Worm (Caenorhabditis elegans) whole organism, mixed stage, embryonic: ENCODE measurements around the gene lgc-29.

ENCODE experiments used
- M03D4.4 ChIP-seq: sonication (generic microtip); optimal IDR thresholded peaks from 2 replicates; lab custom pipeline; 2017; ENCODE audit warnings: mild to moderate bottlenecking, missing genetic modification characterization, missing compliant biosample characterization
- bed-3 ChIP-seq: fragments of 200-800 bp; sonication (Bioruptor generic); optimal IDR thresholded peaks from 3 replicates; lab custom pipeline; 2018; ENCODE audit warnings: mild to moderate bottlenecking, missing genetic modification characterization, moderate library complexity, missing compliant biosample characterization
- ceh-39 ChIP-seq: fragments of 150-350 bp; optimal IDR thresholded peaks from 2 replicates; lab custom pipeline; 2014; ENCODE audit warnings: missing biosample characterization, missing genetic modification characterization
- ceh-43 ChIP-seq: fragments of 200-800 bp; sonication (Bioruptor generic); optimal IDR thresholded peaks from 2 replicates; lab custom pipeline; 2018; ENCODE audit warnings: mild to moderate bottlenecking, missing genetic modification characterization, moderate library complexity, missing compliant biosample characterization
- ceh-83 ChIP-seq: fragments of 200-800 bp; sonication (Bioruptor generic); optimal IDR thresholded peaks from 2 replicates; lab custom pipeline; 2018; ENCODE audit warnings: mild to moderate bottlenecking, missing genetic modification characterization, missing compliant biosample characterization
- ces-1 ChIP-seq: fragments of 150-350 bp; optimal IDR thresholded peaks from 2 replicates; lab custom pipeline; 2014; ENCODE audit warnings: missing biosample characterization, missing genetic modification reagents, missing genetic modification characterization
- cnd-1 ChIP-seq: fragments of 200-800 bp; sonication (Bioruptor generic); optimal IDR thresholded peaks from 2 replicates; lab custom pipeline; 2018; ENCODE audit warnings: mild to moderate bottlenecking, missing genetic modification characterization, missing compliant biosample characterization
- drap-1 ChIP-seq: fragments of 200-800 bp; sonication (Bioruptor generic); optimal IDR thresholded peaks from 3 replicates; lab custom pipeline; 2018; ENCODE audit warnings: mild to moderate bottlenecking, missing genetic modification characterization, missing compliant biosample characterization
- elt-1 ChIP-seq: sonication (generic microtip); optimal IDR thresholded peaks from 2 replicates; lab custom pipeline; 2017; ENCODE audit warnings: missing genetic modification characterization, mild to moderate bottlenecking, missing compliant biosample characterization, antibody characterized with exemption, moderate library complexity, borderline replicate concordance; ENCODE audit not compliant: insufficient read depth
- flh-1 ChIP-seq: fragments of 200-800 bp; sonication (Bioruptor generic); optimal IDR thresholded peaks from 2 replicates; lab custom pipeline; 2018; ENCODE audit warnings: mild to moderate bottlenecking, missing genetic modification characterization, moderate library complexity, missing compliant biosample characterization
- hlh-1 ChIP-seq: fragments of 150-350 bp; optimal IDR thresholded peaks from 2 replicates; lab custom pipeline; 2014; ENCODE audit warnings: missing biosample characterization, missing genetic modification reagents, missing genetic modification characterization
- lin-13 ChIP-seq: fragments of 150-350 bp; optimal IDR thresholded peaks from 2 replicates; lab custom pipeline; 2014; ENCODE audit warnings: missing biosample characterization, missing genetic modification characterization
- lin-32 ChIP-seq: fragments of 200-800 bp; sonication (Bioruptor generic); optimal IDR thresholded peaks from 2 replicates; lab custom pipeline; 2018; ENCODE audit warnings: mild to moderate bottlenecking, missing genetic modification characterization, missing compliant biosample characterization
- lsy-2 ChIP-seq: fragments of 150-350 bp; optimal IDR thresholded peaks from 2 replicates; lab custom pipeline; 2014; ENCODE audit warnings: missing biosample characterization, missing genetic modification characterization
- mab-5 ChIP-seq: fragments of 150-350 bp; optimal IDR thresholded peaks from 2 replicates; lab custom pipeline; 2014; ENCODE audit warnings: missing biosample characterization, missing genetic modification characterization
- mep-1 ChIP-seq: fragments of 150-350 bp; optimal IDR thresholded peaks from 2 replicates; lab custom pipeline; 2017; ENCODE audit warnings: missing biosample characterization, missing genetic modification reagents, missing genetic modification characterization, inconsistent platforms
- mls-2 ChIP-seq: sonication (generic microtip); optimal IDR thresholded peaks from 2 replicates; lab custom pipeline; 2016; ENCODE audit warnings: mild to moderate bottlenecking, missing genetic modification characterization, moderate library complexity, missing compliant biosample characterization
- nhr-2 ChIP-seq: fragments of 150-350 bp; optimal IDR thresholded peaks from 2 replicates; lab custom pipeline; 2014; ENCODE audit warnings: missing biosample characterization, missing genetic modification characterization
- nhr-237 ChIP-seq: fragments of 150-350 bp; optimal IDR thresholded peaks from 2 replicates; lab custom pipeline; 2014; ENCODE audit warnings: missing biosample characterization, missing genetic modification characterization
- nhr-28 ChIP-seq: fragments of 150-350 bp; optimal IDR thresholded peaks from 2 replicates; lab custom pipeline; 2014; ENCODE audit warnings: missing biosample characterization, missing genetic modification characterization
- pha-4 ChIP-seq: fragments of 150-350 bp; optimal IDR thresholded peaks from 2 replicates; lab custom pipeline; 2018; ENCODE audit warnings: missing biosample characterization, missing genetic modification reagents, missing genetic modification characterization
- snpc-4 ChIP-seq: fragments of 150-350 bp; optimal IDR thresholded peaks from 2 replicates; lab custom pipeline; 2014; ENCODE audit warnings: missing biosample characterization, missing genetic modification characterization
- sptf-1 ChIP-seq: sonication (generic microtip); optimal IDR thresholded peaks from 2 replicates; lab custom pipeline; 2017; ENCODE audit warnings: mild to moderate bottlenecking, missing genetic modification characterization, moderate library complexity, missing compliant biosample characterization
- tbx-8 ChIP-seq: fragments of 200-800 bp; sonication (Bioruptor generic); optimal IDR thresholded peaks from 2 replicates; lab custom pipeline; 2018; ENCODE audit warnings: mild to moderate bottlenecking, missing genetic modification characterization, moderate library complexity, missing compliant biosample characterization
- unc-120 ChIP-seq: sonication (generic microtip); optimal IDR thresholded peaks from 2 replicates; lab custom pipeline; 2017; ENCODE audit warnings: missing genetic modification characterization, missing compliant biosample characterization; ENCODE audit not compliant: poor library complexity, severe bottlenecking
- unc-39 ChIP-seq: fragments of 150-350 bp; optimal IDR thresholded peaks from 2 replicates; lab custom pipeline; 2014; ENCODE audit warnings: missing biosample characterization, missing genetic modification characterization
- unc-62 ChIP-seq: fragments of 150-350 bp; optimal IDR thresholded peaks from 2 replicates; lab custom pipeline; 2014; ENCODE audit warnings: missing biosample characterization, missing genetic modification reagents, missing genetic modification characterization
- zip-8 ChIP-seq: fragments of 150-350 bp; optimal IDR thresholded peaks from 2 replicates; lab custom pipeline; 2014; ENCODE audit warnings: missing biosample characterization, missing genetic modification characterization

lgc-29 gene

ce11 chrV:4112516-4112915 is 26.3 kb upstream of the lgc-29 start, which contains the start of gene srw-134:
srw-134 (minus strand) TSS chrV:4112616.
- no peak for TF ChIP-seq hlh-1
- no peak for TF ChIP-seq ceh-39
- no peak for TF ChIP-seq pha-4 (tag; lab: Kevin White, UChicago)
- no peak for TF ChIP-seq zip-8
- no peak for TF ChIP-seq snpc-4 (tag; lab: Kevin White, UChicago)
- TF ChIP-seq ceh-43 (GFP tag; lab: Kevin White, UChicago), result no peak
- no peak for TF ChIP-seq sptf-1 (tag; lab: Kevin White, UChicago)
- TF ChIP-seq drap-1, result no peak

- no peak for TF ChIP-seq nhr-237 (tag; lab: Kevin White, UChicago)
- no peak for TF ChIP-seq unc-62 (GFP tag; lab: Kevin White, UChicago)
- no peak for TF ChIP-seq lin-13
- TF ChIP-seq flh-1 (GFP tag; lab: Kevin White, UChicago), result no peak
- TF ChIP-seq elt-1, result no peak
- no peak for TF ChIP-seq ces-1 (GFP tag; lab: Kevin White, UChicago)
- no peak for TF ChIP-seq mab-5 (tag; lab: Kevin White, UChicago)
- no peak for TF ChIP-seq cnd-1
- no peak for TF ChIP-seq bed-3
- TF ChIP-seq ceh-43 (GFP tag; lab: Kevin White, UChicago), result no peak
Measured at ce11 chrV:4114627-4115026, 24.2 kb upstream of the lgc-29 start, which contains the start of gene srw-133. srw-133 (minus strand) TSS chrV:4114727.

DNA sequence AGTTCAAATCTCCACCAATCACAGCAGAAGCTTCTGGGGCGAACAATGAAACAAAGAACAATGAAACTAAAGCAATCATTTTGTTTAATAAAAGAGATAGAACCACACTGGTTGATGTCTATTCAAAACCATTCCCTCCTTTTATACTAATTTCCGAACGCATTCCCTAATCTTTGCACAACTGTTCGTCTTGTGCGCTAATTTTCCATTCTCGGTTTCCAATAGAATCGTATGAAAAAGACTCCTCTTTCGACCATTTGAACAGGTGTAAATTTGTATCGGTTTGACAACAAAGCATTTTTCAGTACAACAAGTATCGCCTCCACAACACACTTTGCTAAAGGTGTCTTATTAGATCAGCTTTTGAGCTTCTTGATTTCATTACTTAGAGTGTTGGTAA is 22.7 kb upstream of the lgc-29 start, which contains the start of gene T05B4.8:
Gene T05B4.8, minus strand, starts transcription at position 101 of the 400 bp plus-strand sequence.
- no peak for TF ChIP-seq nhr-28
- TF ChIP-seq, all 35 proteins: peak for 0

ce11 chrV:4118332-4118731 is 20.5 kb upstream of the lgc-29 start, which contains the start of gene T05B4.9:
T05B4.9 (minus strand) TSS chrV:4118432.
- TF ChIP-seq ceh-83 (GFP tag; lab: Kevin White, UChicago) (no peak), lin-32 (GFP tag; lab: Kevin White, UChicago) (no peak), unc-62 (GFP tag; lab: Kevin White, UChicago) (no peak), unc-120 (tag; lab: Kevin White, UChicago) (no peak), nhr-237 (tag; lab: Kevin White, UChicago) (no peak), nhr-2 (tag; lab: Kevin White, UChicago) (no peak), mab-5 (tag; lab: Kevin White, UChicago) (no peak), ces-1 (GFP tag; lab: Kevin White, UChicago) (no peak), flh-1 (GFP tag; lab: Kevin White, UChicago) (no peak), ceh-43 (GFP tag; lab: Kevin White, UChicago) (no peak), cnd-1 (no peak)

DNA sequence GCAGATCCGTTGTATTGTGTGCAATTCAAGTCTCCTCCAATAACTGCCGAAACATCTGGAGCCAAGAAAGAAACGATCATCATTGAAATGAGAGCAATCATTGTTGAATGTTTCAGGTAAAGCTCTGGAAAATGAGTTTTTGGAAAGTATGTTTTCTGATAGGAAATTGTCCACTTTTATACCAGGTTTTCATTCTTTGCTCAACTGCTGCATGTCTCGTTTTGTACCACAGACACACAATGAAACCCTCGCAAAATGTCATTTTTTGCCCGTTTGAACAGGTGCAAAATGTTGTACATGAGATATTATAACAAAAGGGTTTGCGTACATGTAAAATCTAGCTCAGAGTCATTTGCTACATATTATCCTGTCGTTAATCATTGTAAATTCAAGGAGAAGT is 18.2 kb upstream of the lgc-29 start, which contains the start of gene T05B4.10:
Gene T05B4.10, minus strand, starts transcription at position 101 of the 400 bp plus-strand sequence.
- TF ChIP-seq M03D4.4 (tag; lab: Kevin White, UChicago) (no peak), ces-1 (GFP tag; lab: Kevin White, UChicago) (no peak), bed-3 (no peak), sptf-1 (tag; lab: Kevin White, UChicago) (no peak), drap-1 (no peak), hlh-1 (no peak), zip-8 (no peak)

ce11 chrV:4122415-4122814 is 16.4 kb upstream of the lgc-29 start, which contains the start of gene phat-5:
phat-5 (minus strand) TSS chrV:4122515.
- TF ChIP-seq bed-3 (no peak), mls-2 (tag; lab: Kevin White, UChicago) (no peak), tbx-8 (GFP tag; lab: Kevin White, UChicago) (no peak), pha-4 (tag; lab: Kevin White, UChicago) (no peak), lsy-2 (tag; lab: Kevin White, UChicago) (no peak), elt-1 (no peak), nhr-28 (no peak), mep-1 (no peak), ces-1 (GFP tag; lab: Kevin White, UChicago) (no peak), unc-39 (tag; lab: Kevin White, UChicago) (no peak)
- TF ChIP-seq, all 35 proteins: peak for 0
